Worm (Caenorhabditis elegans): ENCODE results near the gene M163.9.

DNA sequence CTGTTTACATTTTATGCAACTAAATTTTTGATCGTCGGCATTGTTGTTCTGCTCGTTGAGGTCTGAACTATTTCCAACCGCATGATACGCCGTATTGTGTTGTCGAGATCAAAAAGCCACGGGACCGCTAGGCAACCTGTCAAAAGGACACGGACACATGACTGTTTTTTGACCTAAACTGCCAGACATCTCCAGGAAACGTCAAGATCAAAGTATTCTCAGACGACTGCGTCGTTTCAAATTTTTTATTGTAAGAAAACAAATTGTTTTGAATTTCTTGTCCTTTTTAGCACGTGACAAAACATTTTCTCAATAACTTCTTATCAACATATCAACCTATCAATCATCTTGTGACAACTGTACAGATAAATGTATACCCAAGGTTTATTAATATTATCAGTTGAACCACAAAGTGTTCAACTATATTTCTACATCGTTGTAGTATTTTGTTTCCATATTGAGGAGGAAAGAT is 32.8 kb downstream of the M163.9 start:
- TF ChIP-seq pax-1 (tag; optimal IDR thresholded peaks at IDR 0.05) (no peak), pat-9 (tag; optimal IDR thresholded peaks at IDR 0.05) (no peak), pha-4 (tag; optimal IDR thresholded peaks at IDR 0.05) (no peak), elt-4 (tag; optimal IDR thresholded peaks at IDR 0.05) (no peak), fkh-6 (tag; optimal IDR thresholded peaks at IDR 0.05) (no peak), ets-4 (tag; optimal IDR thresholded peaks at IDR 0.05) (no peak), lin-11 (tag; optimal IDR thresholded peaks at IDR 0.05) (no peak), fax-1 (tag; optimal IDR thresholded peaks at IDR 0.05) (no peak), ahr-1 (tag; optimal IDR thresholded peaks at IDR 0.05) (no peak), eyg-1 (tag; optimal IDR thresholded peaks at IDR 0.05) (no peak), hlh-8 (tag; optimal IDR thresholded peaks at IDR 0.05) (no peak)

All from whole organism, late embryonic.